Worm (Caenorhabditis elegans) whole organism, early embryonic: ENCODE measurements around the gene K08F4.3.

ENCODE experiments used
- B0310.2 ChIP-seq: sonication (generic microtip); optimal IDR thresholded peaks from 2 replicates; lab custom pipeline; 2016; ENCODE audit warnings: mild to moderate bottlenecking, missing genetic modification characterization, missing compliant biosample characterization
- F13C5.2 ChIP-seq: sonication (generic microtip); optimal IDR thresholded peaks from 2 replicates; lab custom pipeline; 2017; ENCODE audit warnings: mild to moderate bottlenecking, missing genetic modification characterization, inconsistent platforms, missing compliant biosample characterization
- ama-1 ChIP-seq: fragments of 150-350 bp; optimal IDR thresholded peaks from 2 replicates; lab custom pipeline; 2014
- ets-7 ChIP-seq: sonication (generic microtip); optimal IDR thresholded peaks from 2 replicates; lab custom pipeline; 2016; ENCODE audit warnings: missing genotype, missing genetic modification characterization, missing compliant biosample characterization
- flt-1 ChIP-seq: fragments of 200-800 bp; sonication (Bioruptor generic); IDR thresholded peaks from 2 replicates; pipeline ENCODE4 v1.3.6; 2022; ENCODE audit warnings: missing genetic modification characterization, missing compliant biosample characterization
- hmbx-1 ChIP-seq: sonication (generic microtip); optimal IDR thresholded peaks from 2 replicates; lab custom pipeline; 2016; ENCODE audit warnings: mild to moderate bottlenecking, missing genetic modification characterization, missing compliant biosample characterization
- pes-1 ChIP-seq: fragments of 200-800 bp; sonication (Bioruptor generic); IDR thresholded peaks from 2 replicates; pipeline ENCODE4 v1.3.6; 2022; ENCODE audit warnings: missing genetic modification reagents, missing genetic modification characterization, missing compliant biosample characterization
- tbx-37 ChIP-seq: fragments of 200-800 bp; sonication (Bioruptor generic); conservative IDR thresholded peaks from 2 replicates; pipeline ENCODE4 v1.3.6; 2022; ENCODE audit warnings: missing genetic modification reagents, missing genetic modification characterization, missing compliant biosample characterization
- tra-4 ChIP-seq: sonication (generic microtip); optimal IDR thresholded peaks from 2 replicates; lab custom pipeline; 2017; ENCODE audit warnings: missing genetic modification characterization, missing compliant biosample characterization

ce11 chrIV:10135817-10136216 is 6.8 kb downstream of the K08F4.3 start, which contains the start of gene K08F4.5:
- TF ChIP-seq ama-1 (lab: Kevin White, UChicago), result no peak
- TF ChIP-seq tra-4 (tag; lab: Kevin White, UChicago), result no peak
- TF ChIP-seq pes-1 (GFP tag; lab: Robert Waterston, UW), result no peak
- no peak for TF ChIP-seq flt-1 (GFP tag; lab: Robert Waterston, UW)
- no peak for TF ChIP-seq ets-7 (tag; lab: Kevin White, UChicago)
- TF ChIP-seq B0310.2 (tag; lab: Kevin White, UChicago), result no peak
- no peak for TF ChIP-seq F13C5.2 (tag; lab: Kevin White, UChicago)
- TF ChIP-seq tbx-37 (GFP tag; lab: Robert Waterston, UW), result no peak
- no peak for TF ChIP-seq hmbx-1 (tag; lab: Kevin White, UChicago)
